Fruit fly (Drosophila melanogaster) whole organism, embryonic: Measurements from ENCODE around the gene Cyp4ac1.
A peak's percentile ranks its signal among the peaks of the same experiment; 100 is the strongest.

Experiments
- Ada2b ChIP-seq: fragments of 200-800 bp; sonication (Bioruptor generic); IDR thresholded peaks from 2 replicates; pipeline ENCODE4 v1.3.6; 2022; ENCODE audit warnings: missing biosample characterization, missing genetic modification characterization
- BtbVII ChIP-seq: fragments of 200-800 bp; sonication (Bioruptor generic); optimal IDR thresholded peaks from 3 replicates; lab custom pipeline; 2017; ENCODE audit warnings: missing biosample characterization, mild to moderate bottlenecking, missing genetic modification characterization
- CG10654 ChIP-seq: fragments of 200-800 bp; sonication (Bioruptor generic); optimal IDR thresholded peaks from 2 replicates; lab custom pipeline; 2016; ENCODE audit warnings: missing biosample characterization, missing genetic modification characterization
- CG12219 ChIP-seq: fragments of 200-800 bp; sonication (Bioruptor generic); optimal IDR thresholded peaks from 3 replicates; lab custom pipeline; 2018; ENCODE audit warnings: missing biosample characterization, mild to moderate bottlenecking, missing genetic modification characterization
- CG13424 ChIP-seq: fragments of 200-800 bp; sonication (Bioruptor generic); optimal IDR thresholded peaks from 2 replicates; lab custom pipeline; 2019; ENCODE audit warnings: missing biosample characterization, mild to moderate bottlenecking, missing genetic modification characterization, moderate library complexity
- CG14441 ChIP-seq: fragments of 200-800 bp; sonication (Bioruptor generic); IDR thresholded peaks from 2 replicates; pipeline ENCODE4 v1.3.6; 2022; ENCODE audit warnings: missing biosample characterization, missing genetic modification characterization
- CG15696 ChIP-seq: fragments of 200-800 bp; sonication (Bioruptor generic); optimal IDR thresholded peaks from 2 replicates; lab custom pipeline; 2019; ENCODE audit warnings: missing biosample characterization, mild to moderate bottlenecking, missing genetic modification characterization, moderate library complexity
- CG16863 ChIP-seq: fragments of 200-800 bp; sonication (Bioruptor generic); optimal IDR thresholded peaks from 3 replicates; lab custom pipeline; 2016; ENCODE audit warnings: missing biosample characterization, missing genetic modification characterization
- CG17328 ChIP-seq: fragments of 200-800 bp; sonication (Bioruptor generic); IDR thresholded peaks from 2 replicates; pipeline ENCODE4 v1.3.6; 2022; ENCODE audit warnings: missing biosample characterization, missing genetic modification characterization
- CG17612 ChIP-seq: fragments of 200-800 bp; sonication (Bioruptor generic); IDR thresholded peaks from 2 replicates; pipeline ENCODE4 v1.3.6; 2022; ENCODE audit warnings: missing biosample characterization, missing genetic modification characterization
- CG17829 ChIP-seq: fragments of 200-800 bp; optimal IDR thresholded peaks from 2 replicates; lab custom pipeline; 2019; ENCODE audit warnings: missing biosample characterization, mild to moderate bottlenecking, missing genetic modification characterization, moderate library complexity
- CG1832 ChIP-seq: fragments of 200-800 bp; sonication (Bioruptor generic); optimal IDR thresholded peaks from 2 replicates; lab custom pipeline; 2017; ENCODE audit warnings: missing biosample characterization, mild to moderate bottlenecking, missing genetic modification characterization, inconsistent platforms
- CG2199 ChIP-seq: fragments of 200-800 bp; sonication (Bioruptor generic); IDR thresholded peaks from 3 replicates; pipeline ENCODE4 v1.3.6; 2022; ENCODE audit warnings: missing biosample characterization, missing genetic modification characterization
- CG2875 ChIP-seq: fragments of 200-800 bp; sonication (Bioruptor generic); optimal IDR thresholded peaks from 2 replicates; lab custom pipeline; 2017; ENCODE audit warnings: missing biosample characterization, mild to moderate bottlenecking, missing genetic modification characterization, missing genetic modification reagents
- CG30431 ChIP-seq: fragments of 200-800 bp; sonication (Bioruptor generic); optimal IDR thresholded peaks from 2 replicates; lab custom pipeline; 2017; ENCODE audit warnings: missing biosample characterization, missing genetic modification characterization
- CG31388 ChIP-seq: fragments of 200-800 bp; sonication (Bioruptor generic); optimal IDR thresholded peaks from 2 replicates; lab custom pipeline; 2016; ENCODE audit warnings: missing biosample characterization, missing genetic modification characterization
- CG32772 ChIP-seq: fragments of 200-800 bp; sonication (Bioruptor generic); IDR thresholded peaks from 2 replicates; pipeline ENCODE4 v1.3.6; 2022; ENCODE audit warnings: missing biosample characterization, missing genetic modification characterization
- CG3726 ChIP-seq: fragments of 200-800 bp; sonication (Bioruptor generic); IDR thresholded peaks from 3 replicates; pipeline ENCODE4, ENCODE4 v1.3.6; 2022; ENCODE audit warnings: missing biosample characterization, missing genetic modification characterization
- CG3847 ChIP-seq: fragments of 200-800 bp; sonication (Bioruptor generic); IDR thresholded peaks from 2 replicates; pipeline ENCODE4 v1.3.6; 2022; ENCODE audit warnings: missing biosample characterization, missing genetic modification characterization
- CG4282 ChIP-seq: fragments of 200-800 bp; sonication (Bioruptor generic); optimal IDR thresholded peaks from 2 replicates; lab custom pipeline; 2016; ENCODE audit warnings: missing biosample characterization, missing genetic modification characterization
- CG4328 ChIP-seq: fragments of 200-800 bp; sonication (Bioruptor generic); optimal IDR thresholded peaks from 3 replicates; lab custom pipeline; 2017; ENCODE audit warnings: missing biosample characterization, missing genetic modification reagents, missing genetic modification characterization
- CG4404 ChIP-seq: fragments of 200-800 bp; sonication (Bioruptor generic); IDR thresholded peaks from 2 replicates; pipeline ENCODE4 v1.3.6; 2022; ENCODE audit warnings: missing biosample characterization, missing genetic modification characterization
- CG6175 ChIP-seq: fragments of 200-800 bp; sonication (Bioruptor generic); IDR thresholded peaks from 3 replicates; pipeline ENCODE4 v1.3.6; 2022; ENCODE audit warnings: missing biosample characterization, missing genetic modification characterization
- CG8359 ChIP-seq: fragments of 200-800 bp; sonication (Bioruptor generic); optimal IDR thresholded peaks from 2 replicates; lab custom pipeline; 2017; ENCODE audit warnings: missing biosample characterization, mild to moderate bottlenecking, missing genetic modification characterization, borderline replicate concordance
- Chrac-16 ChIP-seq: fragments of 200-800 bp; sonication (Bioruptor generic); optimal IDR thresholded peaks from 3 replicates; lab custom pipeline; 2016; ENCODE audit warnings: missing biosample characterization, missing genetic modification characterization
- D19A ChIP-seq: fragments of 200-800 bp; optimal IDR thresholded peaks from 3 replicates; lab custom pipeline; 2019; ENCODE audit warnings: missing biosample characterization, mild to moderate bottlenecking, missing genetic modification characterization, moderate library complexity
- Dref ChIP-seq: fragments of 200-800 bp; sonication (Bioruptor generic); IDR thresholded peaks from 2 replicates; pipeline ENCODE4 v1.3.6; 2022; ENCODE audit warnings: missing biosample characterization, missing genetic modification characterization
- HLH3B ChIP-seq: fragments of 200-800 bp; sonication (Bioruptor generic); IDR thresholded peaks from 2 replicates; pipeline ENCODE4 v1.3.6; 2022; ENCODE audit warnings: missing biosample characterization, missing genetic modification characterization
- Hsf ChIP-seq: fragments of 200-800 bp; sonication (Bioruptor generic); optimal IDR thresholded peaks from 3 replicates; lab custom pipeline; 2016; ENCODE audit warnings: missing biosample characterization, missing genetic modification characterization
- Mrtf ChIP-seq: fragments of 200-800 bp; sonication (Bioruptor generic); IDR thresholded peaks from 3 replicates; pipeline ENCODE4 v1.3.6; 2022; ENCODE audit warnings: missing biosample characterization, missing genetic modification characterization
- NFAT ChIP-seq: fragments of 200-800 bp; sonication (Bioruptor generic); IDR thresholded peaks from 2 replicates; pipeline ENCODE4 v1.3.6; 2022; ENCODE audit warnings: missing biosample characterization, missing genetic modification characterization
- Nf-YC ChIP-seq: fragments of 200-800 bp; optimal IDR thresholded peaks from 3 replicates; lab custom pipeline; 2019; ENCODE audit warnings: missing biosample characterization, mild to moderate bottlenecking, missing genetic modification characterization, moderate library complexity
- Pdp1 ChIP-seq, 2 experiments: fragments of 200-800 bp; sonication (Bioruptor generic); optimal IDR thresholded peaks; 3 replicates each; lab custom pipeline; 2016; ENCODE audit warnings: missing biosample characterization in 2 of 2, missing genetic modification characterization in 2 of 2, mild to moderate bottlenecking in 1 of 2, moderate library complexity in 1 of 2
- ase ChIP-seq: fragments of 200-800 bp; sonication (Bioruptor generic); IDR thresholded peaks from 3 replicates; pipeline ENCODE4 v1.3.6; 2022; ENCODE audit warnings: missing biosample characterization, missing genetic modification characterization
- chinmo ChIP-seq: fragments of 200-800 bp; sonication (Bioruptor generic); IDR thresholded peaks from 4 replicates; pipeline ENCODE4 v1.3.6; 2022; ENCODE audit warnings: missing biosample characterization, missing genetic modification characterization; ENCODE audit not compliant: partially characterized antibody
- chm ChIP-seq: fragments of 200-800 bp; sonication (Bioruptor generic); IDR thresholded peaks from 2 replicates; pipeline ENCODE4 v1.3.6; 2022; ENCODE audit warnings: missing biosample characterization, missing genetic modification characterization
- danr ChIP-seq: fragments of 200-800 bp; sonication (Bioruptor generic); IDR thresholded peaks from 2 replicates; pipeline ENCODE4 v1.3.6; 2022; ENCODE audit warnings: missing biosample characterization, missing genetic modification characterization
- dysf ChIP-seq: fragments of 200-800 bp; sonication (Bioruptor generic); IDR thresholded peaks from 3 replicates; pipeline ENCODE4 v1.3.6; 2022; ENCODE audit warnings: missing biosample characterization, missing genetic modification characterization
- fd96Cb ChIP-seq: fragments of 200-800 bp; sonication (Bioruptor generic); optimal IDR thresholded peaks from 2 replicates; lab custom pipeline; 2018; ENCODE audit warnings: missing biosample characterization, mild to moderate bottlenecking, missing genetic modification characterization, moderate library complexity
- grau ChIP-seq: fragments of 200-800 bp; optimal IDR thresholded peaks from 3 replicates; lab custom pipeline; 2019; ENCODE audit warnings: missing biosample characterization, mild to moderate bottlenecking, missing genetic modification characterization, moderate library complexity
- hth ChIP-seq: fragments of >200 bp; optimal IDR thresholded peaks from 2 replicates; lab custom pipeline; 2017; ENCODE audit warnings: inconsistent platforms
- ken ChIP-seq: fragments of 200-800 bp; sonication (Bioruptor generic); IDR thresholded peaks from 3 replicates; pipeline ENCODE4 v1.3.6; 2022; ENCODE audit warnings: missing biosample characterization, missing genetic modification characterization
- nom ChIP-seq: fragments of 200-800 bp; sonication (Bioruptor generic); optimal IDR thresholded peaks from 2 replicates; lab custom pipeline; 2017; ENCODE audit warnings: missing biosample characterization, missing genetic modification characterization, mild to moderate bottlenecking, moderate library complexity, missing genetic modification reagents
- pzg ChIP-seq: fragments of 200-800 bp; sonication (Bioruptor generic); optimal IDR thresholded peaks from 3 replicates; lab custom pipeline; 2018; ENCODE audit warnings: missing biosample characterization, mild to moderate bottlenecking, missing genetic modification characterization, moderate library complexity
- sens-2 ChIP-seq: fragments of 200-800 bp; sonication (Bioruptor generic); IDR thresholded peaks from 2 replicates; pipeline ENCODE4 v1.3.6; 2022; ENCODE audit warnings: missing biosample characterization, missing genetic modification characterization
- slbo ChIP-seq: fragments of 200-800 bp; sonication (Bioruptor generic); IDR thresholded peaks from 2 replicates; pipeline ENCODE4 v1.3.6; 2022; ENCODE audit warnings: missing biosample characterization, missing genetic modification characterization
- tap ChIP-seq: fragments of 200-800 bp; optimal IDR thresholded peaks from 3 replicates; lab custom pipeline; 2019; ENCODE audit warnings: missing biosample characterization, mild to moderate bottlenecking, missing genetic modification characterization, moderate library complexity
- tin ChIP-seq: fragments of 200-800 bp; sonication (Bioruptor generic); optimal IDR thresholded peaks from 3 replicates; lab custom pipeline; 2016; ENCODE audit warnings: missing biosample characterization, missing genetic modification characterization
- vfl ChIP-seq: fragments of 200-800 bp; sonication (Bioruptor generic); optimal IDR thresholded peaks from 2 replicates; lab custom pipeline; 2016; ENCODE audit warnings: missing biosample characterization, missing genetic modification characterization
- wek ChIP-seq: fragments of 200-800 bp; sonication (Bioruptor generic); optimal IDR thresholded peaks from 3 replicates; lab custom pipeline; 2018; ENCODE audit warnings: missing biosample characterization, mild to moderate bottlenecking, missing genetic modification characterization, moderate library complexity
- wor ChIP-seq: fragments of 200-800 bp; sonication (Bioruptor generic); IDR thresholded peaks from 2 replicates; pipeline ENCODE4 v1.3.6; 2022; ENCODE audit warnings: missing biosample characterization, missing genetic modification characterization

The Cyp4ac1 gene

dm6 chr2L:5245363-5245892, 18.4 kb upstream of the Cyp4ac1 start (continued):
- TF ChIP-seq Ada2b (GFP tag; lab: Robert Waterston, UW) (no peak), sens-2 (GFP tag; lab: Robert Waterston, UW) (peak; percentile 38; the same call in 1 of the 2 replicates), CG2199 (GFP tag; lab: Robert Waterston, UW) (peak; percentile 80; the same call in 2 of the 3 replicates), Chrac-16 (GFP tag; lab: Kevin White, UChicago) (peak; percentile 4), CG31388 (GFP tag; lab: Kevin White, UChicago) (no peak), chinmo (GFP tag; lab: Robert Waterston, UW) (peak; percentile 51; the same call in 1 of the 4 replicates), CG17612 (no peak), CG32772 (peak; percentile 38; the same call in 1 of the 2 replicates), Mrtf (GFP tag; lab: Robert Waterston, UW) (no peak), Dref (GFP tag; lab: Robert Waterston, UW) (no peak), CG30431 (GFP tag; lab: Kevin White, UChicago) (peak; percentile 7), wek (peak; percentile 7), dysf (GFP tag; lab: Robert Waterston, UW) (no peak; the same call in 2 of the 3 replicates), HLH3B (GFP tag; lab: Robert Waterston, UW) (0 out of 2 replicates have a peak, but pooled peaks have one; percentile 33), CG8359 (GFP tag; lab: Kevin White, UChicago) (peak; percentile 55), NFAT (GFP tag; lab: Robert Waterston, UW) (no peak), chm (GFP tag; lab: Robert Waterston, UW) (peak; percentile 61; the same call in 1 of the 2 replicates), D19A (tag; lab: Kevin White, UChicago) (peak; percentile 40), BtbVII (GFP tag; lab: Kevin White, UChicago) (no peak), ase (GFP tag; lab: Robert Waterston, UW) (no peak), fd96Cb (tag; lab: Kevin White, UChicago) (peak; percentile 36), Hsf (GFP tag; lab: Kevin White, UChicago) (no peak), danr (no peak), hth (lab: Kevin White, UChicago) (no peak), CG2875 (GFP tag; lab: Kevin White, UChicago) (peak; percentile 19), CG13424 (tag; lab: Kevin White, UChicago) (peak; percentile 30), ken (GFP tag; lab: Robert Waterston, UW) (peak; percentile 59; the same call in 2 of the 3 replicates), CG10654 (GFP tag; lab: Kevin White, UChicago) (no peak), CG15696 (tag; lab: Kevin White, UChicago) (peak; percentile 55), nom (GFP tag; lab: Kevin White, UChicago) (no peak), CG17328 (peak; percentile 68), tap (tag; lab: Kevin White, UChicago) (no peak), pzg (GFP tag; lab: Kevin White, UChicago) (no peak), CG17829 (tag; lab: Kevin White, UChicago) (peak; percentile 74), CG12219 (peak; percentile 29), CG16863 (GFP tag; lab: Kevin White, UChicago) (peak; percentile 8), grau (tag; lab: Kevin White, UChicago) (peak; percentile 25), tin (GFP tag; lab: Kevin White, UChicago) (peak; percentile 46), CG6175 (GFP tag; lab: Robert Waterston, UW) (no peak), CG4404 (GFP tag; lab: Robert Waterston, UW) (no peak), CG4328 (no peak), CG3726 (GFP tag; lab: Robert Waterston, UW) (no peak), wor (no peak), Nf-YC (tag; lab: Kevin White, UChicago) (no peak), CG1832 (GFP tag; lab: Kevin White, UChicago) (no peak), slbo (GFP tag; lab: Robert Waterston, UW) (no peak), CG4282 (GFP tag; lab: Kevin White, UChicago) (peak; percentile 2), Pdp1 (GFP tag; optimal IDR thresholded peaks at IDR 0.05; lab: Kevin White, UChicago) (peak in 1 of 2 experiments; percentile 11), vfl (GFP tag; lab: Kevin White, UChicago) (no peak), CG14441 (GFP tag; lab: Robert Waterston, UW) (no peak), CG3847 (GFP tag; lab: Robert Waterston, UW) (no peak)
